Worm (Caenorhabditis elegans): ENCODE measurements around the gene C56G2.9.

ce11 chrIII:6360825-6361224 is 17.7 kb upstream of the C56G2.9 start:
- no peak for TF ChIP-seq him-1 (tag; optimal IDR thresholded peaks at IDR 0.05)
- TF ChIP-seq dao-5 (tag; optimal IDR thresholded peaks at IDR 0.05), result no peak

Measured in whole organism, L4/young adult.